Worm (Caenorhabditis elegans) whole organism, early embryonic: ENCODE results near the gene F58E6.13.

Experiments
- aly-1 ChIP-seq: sonication (generic microtip); optimal IDR thresholded peaks from 2 replicates; lab custom pipeline; 2016; ENCODE audit warnings: missing genetic modification characterization, missing compliant biosample characterization
- ceh-13 ChIP-seq: fragments of 200-800 bp; sonication (Bioruptor generic); optimal IDR thresholded peaks from 2 replicates; lab custom pipeline; 2018; ENCODE audit warnings: mild to moderate bottlenecking, missing genetic modification characterization, missing compliant biosample characterization
- flt-1 ChIP-seq: fragments of 200-800 bp; sonication (Bioruptor generic); IDR thresholded peaks from 2 replicates; pipeline ENCODE4 v1.3.6; 2022; ENCODE audit warnings: missing genetic modification characterization, missing compliant biosample characterization
- pes-1 ChIP-seq: fragments of 200-800 bp; sonication (Bioruptor generic); IDR thresholded peaks from 2 replicates; pipeline ENCODE4 v1.3.6; 2022; ENCODE audit warnings: missing genetic modification reagents, missing genetic modification characterization, missing compliant biosample characterization
- scrt-1 ChIP-seq: fragments of 200-800 bp; sonication (Bioruptor generic); IDR thresholded peaks from 2 replicates; pipeline ENCODE4 v1.3.6; 2022; ENCODE audit warnings: missing genetic modification characterization, missing compliant biosample characterization
- tbx-11 ChIP-seq: fragments of 200-800 bp; sonication (Bioruptor generic); IDR thresholded peaks from 2 replicates; pipeline ENCODE4 v1.3.6; 2022; ENCODE audit warnings: missing genetic modification characterization, missing compliant biosample characterization
- tra-4 ChIP-seq: sonication (generic microtip); optimal IDR thresholded peaks from 2 replicates; lab custom pipeline; 2017; ENCODE audit warnings: missing genetic modification characterization, missing compliant biosample characterization

Gene F58E6.13

ce11 chrV:9798212-9798611 is 53.2 kb downstream of the F58E6.13 start:
- TF ChIP-seq tra-4 (tag; lab: Kevin White, UChicago) = no peak
- no peak for TF ChIP-seq ceh-13
- no peak for TF ChIP-seq pes-1
- no peak for TF ChIP-seq flt-1
- TF ChIP-seq aly-1 (tag; lab: Kevin White, UChicago) = no peak
- TF ChIP-seq scrt-1 (GFP tag; lab: Robert Waterston, UW) = no peak
- TF ChIP-seq tbx-11 (GFP tag; lab: Robert Waterston, UW) = no peak
